Fruit fly (Drosophila melanogaster) whole organism, embryonic: ENCODE data around the gene CG13623.

Source experiments
- Awh ChIP-seq: fragments of 200-800 bp; sonication (Bioruptor generic); IDR thresholded peaks from 2 replicates; pipeline ENCODE4, ENCODE4 v1.3.6; 2022; ENCODE audit warnings: missing biosample characterization, missing genetic modification characterization
- BEAF-32 ChIP-seq: fragments of 200-800 bp; sonication (Bioruptor generic); optimal IDR thresholded peaks from 3 replicates; lab custom pipeline; 2017; ENCODE audit warnings: missing biosample characterization, missing genetic modification characterization, mild to moderate bottlenecking, moderate library complexity, missing genetic modification reagents
- Blimp-1 ChIP-seq: fragments of 200-800 bp; sonication (Bioruptor generic); optimal IDR thresholded peaks from 3 replicates; lab custom pipeline; 2018; ENCODE audit warnings: missing biosample characterization, missing genetic modification characterization, mild to moderate bottlenecking, moderate library complexity, missing genetic modification reagents
- CG1024 ChIP-seq: fragments of 200-800 bp; sonication (Bioruptor generic); IDR thresholded peaks from 2 replicates; pipeline ENCODE4 v1.3.6; 2022; ENCODE audit warnings: missing biosample characterization, missing genetic modification characterization
- CG12104 ChIP-seq: fragments of 200-800 bp; sonication (Bioruptor generic); optimal IDR thresholded peaks from 3 replicates; lab custom pipeline; 2016; ENCODE audit warnings: missing biosample characterization, missing genetic modification characterization
- CG12744 ChIP-seq: fragments of 200-800 bp; sonication (Bioruptor generic); optimal IDR thresholded peaks from 2 replicates; lab custom pipeline; 2016; ENCODE audit warnings: missing biosample characterization, missing genetic modification characterization
- CG12942 ChIP-seq: fragments of 200-800 bp; sonication (Bioruptor generic); optimal IDR thresholded peaks from 3 replicates; lab custom pipeline; 2016; ENCODE audit warnings: missing biosample characterization, missing genetic modification characterization
- CG14965 ChIP-seq: fragments of 200-800 bp; sonication (Bioruptor generic); optimal IDR thresholded peaks from 2 replicates; lab custom pipeline; 2016; ENCODE audit warnings: missing biosample characterization, missing genetic modification characterization, borderline replicate concordance
- CG17186 ChIP-seq: fragments of 200-800 bp; sonication (Bioruptor generic); optimal IDR thresholded peaks from 3 replicates; lab custom pipeline; 2017; ENCODE audit warnings: missing biosample characterization, missing genetic modification reagents, missing genetic modification characterization
- CG17359 ChIP-seq: fragments of 200-800 bp; sonication (Bioruptor generic); optimal IDR thresholded peaks from 3 replicates; lab custom pipeline; 2018; ENCODE audit warnings: missing biosample characterization, mild to moderate bottlenecking, missing genetic modification characterization, moderate library complexity
- CG17568 ChIP-seq: fragments of 200-800 bp; sonication (Bioruptor generic); optimal IDR thresholded peaks from 2 replicates; lab custom pipeline; 2018; ENCODE audit warnings: missing biosample characterization, mild to moderate bottlenecking, missing genetic modification characterization, moderate library complexity
- CG1792 ChIP-seq: fragments of 200-800 bp; sonication (Bioruptor generic); optimal IDR thresholded peaks from 2 replicates; lab custom pipeline; 2016; ENCODE audit warnings: missing biosample characterization, missing genetic modification characterization
- CG1832 ChIP-seq: fragments of 200-800 bp; sonication (Bioruptor generic); optimal IDR thresholded peaks from 2 replicates; lab custom pipeline; 2017; ENCODE audit warnings: missing biosample characterization, mild to moderate bottlenecking, missing genetic modification characterization, inconsistent platforms
- CG2875 ChIP-seq: fragments of 200-800 bp; sonication (Bioruptor generic); optimal IDR thresholded peaks from 2 replicates; lab custom pipeline; 2017; ENCODE audit warnings: missing biosample characterization, mild to moderate bottlenecking, missing genetic modification characterization, missing genetic modification reagents
- CG3281 ChIP-seq: fragments of 200-800 bp; sonication (Bioruptor generic); optimal IDR thresholded peaks from 3 replicates; lab custom pipeline; 2017; ENCODE audit warnings: missing biosample characterization, mild to moderate bottlenecking, missing genetic modification characterization
- CG33557 ChIP-seq: fragments of 200-800 bp; sonication (Bioruptor generic); optimal IDR thresholded peaks from 2 replicates; lab custom pipeline; 2019; ENCODE audit warnings: missing biosample characterization, mild to moderate bottlenecking, missing genetic modification characterization, moderate library complexity
- CG4360 ChIP-seq: fragments of 200-800 bp; sonication (Bioruptor generic); IDR thresholded peaks from 2 replicates; pipeline ENCODE4 v1.3.6; 2022; ENCODE audit warnings: missing biosample characterization, missing genetic modification characterization
- CG6254 ChIP-seq: fragments of 200-800 bp; sonication (Bioruptor generic); optimal IDR thresholded peaks from 3 replicates; lab custom pipeline; 2017; ENCODE audit warnings: mild to moderate bottlenecking, missing biosample characterization, missing genetic modification reagents, missing genetic modification characterization
- CG6689 ChIP-seq: fragments of 200-800 bp; sonication (Bioruptor generic); IDR thresholded peaks from 2 replicates; pipeline ENCODE4 v1.3.6; 2022; ENCODE audit warnings: missing biosample characterization, missing genetic modification characterization
- CG8290 ChIP-seq, 3 experiments: fragments of 200-800 bp; sonication (Bioruptor generic); optimal IDR thresholded peaks; 2 replicates each; lab custom pipeline; 2016 to 2019; ENCODE audit warnings: missing biosample characterization in 3 of 3, missing genetic modification characterization in 3 of 3, mild to moderate bottlenecking in 2 of 3, moderate library complexity in 1 of 3
- CHES-1-like ChIP-seq: fragments of 200-800 bp; sonication (Bioruptor generic); optimal IDR thresholded peaks from 2 replicates; lab custom pipeline; 2016; ENCODE audit warnings: missing biosample characterization, missing genetic modification characterization
- Dfd ChIP-seq, 2 experiments: fragments of >200 bp; optimal IDR thresholded peaks; 2 replicates each; lab custom pipeline; 2017; ENCODE audit warnings: missing biosample characterization in 2 of 2, missing genetic modification characterization in 2 of 2
- Dll ChIP-seq: fragments of 200-800 bp; sonication (Bioruptor generic); IDR thresholded peaks from 4 replicates; pipeline ENCODE4 v1.3.6; 2022; ENCODE audit warnings: missing biosample characterization, missing genetic modification characterization; ENCODE audit not compliant: partially characterized antibody
- Eip74EF ChIP-seq, 2 experiments: fragments of 200-800 bp in 1 of 2; fragments of >200 bp in 1 of 2; sonication (Bioruptor generic) in 1 of 2; optimal IDR thresholded peaks; 2 replicates each; lab custom pipeline; 2017 to 2019; ENCODE audit warnings: missing biosample characterization in 2 of 2, missing genetic modification characterization in 2 of 2, mild to moderate bottlenecking in 1 of 2, moderate library complexity in 1 of 2
- Fer2 ChIP-seq: fragments of 200-800 bp; sonication (Bioruptor generic); optimal IDR thresholded peaks from 2 replicates; lab custom pipeline; 2018; ENCODE audit warnings: missing biosample characterization, mild to moderate bottlenecking, missing genetic modification characterization, moderate library complexity
- HHEX ChIP-seq: fragments of 200-800 bp; sonication (Bioruptor generic); optimal IDR thresholded peaks from 3 replicates; lab custom pipeline; 2017; ENCODE audit warnings: missing biosample characterization, mild to moderate bottlenecking, missing genetic modification characterization, missing genetic modification reagents
- Hand ChIP-seq: fragments of 200-800 bp; sonication (Bioruptor generic); optimal IDR thresholded peaks from 2 replicates; lab custom pipeline; 2017; ENCODE audit warnings: mild to moderate bottlenecking, missing biosample characterization, missing genetic modification reagents, missing genetic modification characterization
- Hr78 ChIP-seq, 2 experiments: fragments of 200-800 bp in 1 of 2; fragments of >200 bp in 1 of 2; sonication (Bioruptor generic) in 1 of 2; optimal IDR thresholded peaks; 2 replicates each; lab custom pipeline; 2017 to 2019; ENCODE audit warnings: missing biosample characterization in 2 of 2, missing genetic modification characterization in 2 of 2, mild to moderate bottlenecking in 1 of 2, moderate library complexity in 1 of 2
- Med ChIP-seq: fragments of 200-800 bp; sonication (Bioruptor generic); peaks from one replicate; lab custom pipeline; 2016; ENCODE audit warnings: missing biosample characterization, missing genetic modification characterization, mild to moderate bottlenecking, inconsistent platforms, moderate library complexity
- NC2α ChIP-seq: fragments of 200-800 bp; sonication (Bioruptor generic); optimal IDR thresholded peaks from 2 replicates; lab custom pipeline; 2016; ENCODE audit warnings: missing biosample characterization, missing genetic modification characterization
- NK7.1 ChIP-seq: fragments of 200-800 bp; sonication (Bioruptor generic); optimal IDR thresholded peaks from 3 replicates; lab custom pipeline; 2016; ENCODE audit warnings: missing biosample characterization, missing genetic modification characterization
- Spps ChIP-seq: fragments of 200-800 bp; sonication (Bioruptor generic); optimal IDR thresholded peaks from 2 replicates; lab custom pipeline; 2018; ENCODE audit warnings: missing biosample characterization, mild to moderate bottlenecking, missing genetic modification characterization
- al ChIP-seq: fragments of 200-800 bp; sonication (Bioruptor generic); IDR thresholded peaks from 2 replicates; pipeline ENCODE4 v1.3.6; 2022; ENCODE audit warnings: missing biosample characterization, missing genetic modification characterization
- cg ChIP-seq: fragments of 200-800 bp; sonication (Bioruptor generic); optimal IDR thresholded peaks from 3 replicates; lab custom pipeline; 2019; ENCODE audit warnings: missing biosample characterization, mild to moderate bottlenecking, missing genetic modification characterization, moderate library complexity
- crc ChIP-seq: fragments of 200-800 bp; sonication (Bioruptor generic); optimal IDR thresholded peaks from 2 replicates; lab custom pipeline; 2016; ENCODE audit warnings: missing biosample characterization, missing genetic modification characterization
- dati ChIP-seq: fragments of 200-800 bp; sonication (Bioruptor generic); IDR thresholded peaks from 2 replicates; pipeline ENCODE4 v1.3.6; 2022; ENCODE audit warnings: missing biosample characterization, missing genetic modification characterization
- dmrt11E ChIP-seq: fragments of 200-800 bp; sonication (Bioruptor generic); optimal IDR thresholded peaks from 3 replicates; lab custom pipeline; 2018; ENCODE audit warnings: missing biosample characterization, mild to moderate bottlenecking, missing genetic modification characterization, moderate library complexity
- gro ChIP-seq: fragments of 200-800 bp; sonication (Bioruptor generic); optimal IDR thresholded peaks from 2 replicates; lab custom pipeline; 2016; ENCODE audit warnings: missing biosample characterization, missing genetic modification characterization
- hbn ChIP-seq: fragments of 200-800 bp; sonication (Bioruptor generic); IDR thresholded peaks from 2 replicates; pipeline ENCODE4 v1.3.6; 2022; ENCODE audit warnings: missing biosample characterization, missing genetic modification characterization; ENCODE audit not compliant: partially characterized antibody
- hth ChIP-seq: fragments of >200 bp; optimal IDR thresholded peaks from 2 replicates; lab custom pipeline; 2017; ENCODE audit warnings: inconsistent platforms
- p53 ChIP-seq: fragments of 200-800 bp; sonication (Bioruptor generic); optimal IDR thresholded peaks from 2 replicates; lab custom pipeline; 2016; ENCODE audit warnings: missing biosample characterization, missing genetic modification characterization
- pb ChIP-seq: fragments of 200-800 bp; sonication (Bioruptor generic); optimal IDR thresholded peaks from 3 replicates; lab custom pipeline; 2016; ENCODE audit warnings: missing biosample characterization, missing genetic modification characterization
- pfk ChIP-seq: fragments of 200-800 bp; sonication (Bioruptor generic); optimal IDR thresholded peaks from 2 replicates; lab custom pipeline; 2018; ENCODE audit warnings: missing biosample characterization, mild to moderate bottlenecking, missing genetic modification characterization, moderate library complexity
- repo ChIP-seq: fragments of 200-800 bp; sonication (Bioruptor generic); optimal IDR thresholded peaks from 2 replicates; lab custom pipeline; 2016; ENCODE audit warnings: missing biosample characterization, missing genetic modification characterization
- ro ChIP-seq: fragments of 200-800 bp; sonication (Bioruptor generic); IDR thresholded peaks from 2 replicates; pipeline ENCODE4 v1.3.6; 2022; ENCODE audit warnings: missing biosample characterization, missing genetic modification characterization
- sc ChIP-seq, 3 experiments: fragments of >200 bp in 2 of 3; fragments of 200-800 bp in 1 of 3; sonication (Bioruptor generic) in 1 of 3; optimal IDR thresholded peaks; 2 replicates in 2 of 3; 3 replicates in 1 of 3; lab custom pipeline; 2017; ENCODE audit warnings: mild to moderate bottlenecking in 1 of 3, missing biosample characterization in 1 of 3, missing genetic modification characterization in 1 of 3, missing genetic modification reagents in 1 of 3
- sens-2 ChIP-seq: fragments of 200-800 bp; sonication (Bioruptor generic); IDR thresholded peaks from 2 replicates; pipeline ENCODE4 v1.3.6; 2022; ENCODE audit warnings: missing biosample characterization, missing genetic modification characterization
- so ChIP-seq: fragments of 200-800 bp; sonication (Bioruptor generic); IDR thresholded peaks from 3 replicates; pipeline ENCODE4 v1.3.6; 2022; ENCODE audit warnings: missing biosample characterization, missing genetic modification characterization
- stc ChIP-seq: fragments of 200-800 bp; sonication (Bioruptor generic); IDR thresholded peaks from 2 replicates; pipeline ENCODE4 v1.3.6; 2022; ENCODE audit warnings: missing biosample characterization, missing genetic modification characterization
- zfh1 ChIP-seq: fragments of 200-800 bp; sonication (Bioruptor generic); IDR thresholded peaks from 3 replicates; pipeline ENCODE4 v1.3.6; 2022; ENCODE audit warnings: missing biosample characterization, missing genetic modification characterization

Gene CG13623

DNA sequence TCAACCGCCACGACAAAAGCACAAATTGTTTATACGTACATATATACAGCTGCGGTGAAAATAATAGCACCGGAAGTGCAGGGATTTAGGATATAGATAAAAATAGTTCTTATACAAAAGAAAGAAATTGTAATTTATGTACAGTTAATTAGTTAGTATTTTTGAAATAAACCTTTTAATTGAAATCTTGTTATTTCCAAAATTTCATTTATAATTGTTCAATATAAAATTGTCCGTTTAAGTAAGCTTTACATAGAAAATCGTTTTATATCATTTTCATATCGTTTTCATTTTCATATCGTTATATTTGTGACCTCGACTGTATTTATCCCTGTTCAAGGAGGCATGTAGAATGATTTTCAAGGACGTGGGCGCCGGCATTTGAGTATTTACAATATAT is 43.8 kb upstream of the CG13623 start (continued):
- peak; percentile 90 for TF ChIP-seq Hand (GFP tag; lab: Kevin White, UChicago)
- no peak for TF ChIP-seq BEAF-32 (GFP tag; lab: Kevin White, UChicago)
- no peak for TF ChIP-seq pfk (GFP tag; lab: Kevin White, UChicago)
- no peak for TF ChIP-seq CHES-1-like (GFP tag; lab: Kevin White, UChicago)
- no peak for TF ChIP-seq dmrt11E (tag; lab: Kevin White, UChicago)
- TF ChIP-seq Dll (GFP tag; lab: Robert Waterston, UW): no peak
- TF ChIP-seq CG14965 (GFP tag; lab: Kevin White, UChicago): no peak
- TF ChIP-seq zfh1 (GFP tag; lab: Robert Waterston, UW): no peak
- TF ChIP-seq CG17186 (GFP tag; lab: Kevin White, UChicago): no peak
- TF ChIP-seq CG8290 (GFP tag; optimal IDR thresholded peaks at IDR 0.05; lab: Kevin White, UChicago): no peak
- no peak for TF ChIP-seq CG8290 (tag; optimal IDR thresholded peaks at IDR 0.05; lab: Kevin White, UChicago)
- no peak for TF ChIP-seq Awh (GFP tag; lab: Robert Waterston, UW)
- no peak for TF ChIP-seq crc (GFP tag; lab: Kevin White, UChicago)
- no peak for TF ChIP-seq hbn (GFP tag; lab: Robert Waterston, UW)
- TF ChIP-seq p53: no peak
- no peak for TF ChIP-seq Dfd (GFP tag; optimal IDR thresholded peaks at IDR 0.05; lab: Kevin White, UChicago)
- no peak for TF ChIP-seq Spps
- peak in 1 of 2 experiments; percentile 42 for TF ChIP-seq Eip74EF (GFP tag; optimal IDR thresholded peaks at IDR 0.05; lab: Kevin White, UChicago)
- peak; percentile 41; the same call in 1 of the 2 replicates for TF ChIP-seq stc (GFP tag; lab: Robert Waterston, UW)
- TF ChIP-seq Fer2 (tag; lab: Kevin White, UChicago): peak; percentile 47
- peak; percentile 53 for TF ChIP-seq CG17359
- no peak for TF ChIP-seq sc (optimal IDR thresholded peaks at IDR 0.05; lab: Kevin White, UChicago)
- no peak for TF ChIP-seq sc (GFP tag; optimal IDR thresholded peaks at IDR 0.05; lab: Kevin White, UChicago)
- TF ChIP-seq CG1832 (GFP tag; lab: Kevin White, UChicago): no peak
- TF ChIP-seq al (GFP tag; lab: Robert Waterston, UW): no peak
- no peak for TF ChIP-seq sens-2 (GFP tag; lab: Robert Waterston, UW)
- TF ChIP-seq Hr78 (GFP tag; optimal IDR thresholded peaks at IDR 0.05; lab: Kevin White, UChicago): no peak
- TF ChIP-seq hth: no peak
- no peak for TF ChIP-seq CG6254 (GFP tag; lab: Kevin White, UChicago)
- no peak for TF ChIP-seq CG1792
- no peak for TF ChIP-seq CG17568 (GFP tag; lab: Kevin White, UChicago)
- TF ChIP-seq dati (GFP tag; lab: Robert Waterston, UW): no peak
- peak; percentile 24 for TF ChIP-seq Blimp-1 (GFP tag; lab: Kevin White, UChicago)
- TF ChIP-seq CG33557 (GFP tag; lab: Kevin White, UChicago): no peak
- no peak for TF ChIP-seq pb
- peak; percentile 39 for TF ChIP-seq HHEX (GFP tag; lab: Kevin White, UChicago)
- TF ChIP-seq NK7.1 (GFP tag; lab: Kevin White, UChicago): no peak
- no peak for TF ChIP-seq repo
- TF ChIP-seq cg (GFP tag; lab: Kevin White, UChicago): no peak
- no peak for TF ChIP-seq CG2875 (GFP tag; lab: Kevin White, UChicago)
- TF ChIP-seq CG12104 (GFP tag; lab: Kevin White, UChicago): no peak
- TF ChIP-seq NC2α: no peak
- TF ChIP-seq CG3281 (GFP tag; lab: Kevin White, UChicago): peak; percentile 79
- no peak for TF ChIP-seq so (GFP tag; lab: Robert Waterston, UW)
- TF ChIP-seq CG1024 (GFP tag; lab: Robert Waterston, UW): no peak
- TF ChIP-seq CG6689 (GFP tag; lab: Robert Waterston, UW): no peak; the same call in 1 of the 2 replicates
- no peak for TF ChIP-seq CG4360
- no peak for TF ChIP-seq Med (GFP tag; lab: Kevin White, UChicago)
- TF ChIP-seq gro (GFP tag; lab: Kevin White, UChicago): no peak
- no peak for TF ChIP-seq CG12744
- no peak for TF ChIP-seq ro (GFP tag; lab: Robert Waterston, UW)
- TF ChIP-seq CG12942 (GFP tag; lab: Kevin White, UChicago): no peak
